Worm (Caenorhabditis elegans) whole organism, mixed stage, embryonic: ENCODE data around the gene ntl-9.

Source experiments
- M03D4.4 ChIP-seq: sonication (generic microtip); optimal IDR thresholded peaks from 2 replicates; lab custom pipeline; 2017; ENCODE audit warnings: mild to moderate bottlenecking, missing genetic modification characterization, missing compliant biosample characterization
- bed-3 ChIP-seq: fragments of 200-800 bp; sonication (Bioruptor generic); optimal IDR thresholded peaks from 3 replicates; lab custom pipeline; 2018; ENCODE audit warnings: mild to moderate bottlenecking, missing genetic modification characterization, moderate library complexity, missing compliant biosample characterization
- blmp-1 ChIP-seq: fragments of 150-350 bp; optimal IDR thresholded peaks from 2 replicates; lab custom pipeline; 2014; ENCODE audit warnings: missing biosample characterization, missing genetic modification characterization
- ceh-39 ChIP-seq: fragments of 150-350 bp; optimal IDR thresholded peaks from 2 replicates; lab custom pipeline; 2014; ENCODE audit warnings: missing biosample characterization, missing genetic modification characterization
- ceh-43 ChIP-seq: fragments of 200-800 bp; sonication (Bioruptor generic); optimal IDR thresholded peaks from 2 replicates; lab custom pipeline; 2018; ENCODE audit warnings: mild to moderate bottlenecking, missing genetic modification characterization, moderate library complexity, missing compliant biosample characterization
- ceh-83 ChIP-seq: fragments of 200-800 bp; sonication (Bioruptor generic); optimal IDR thresholded peaks from 2 replicates; lab custom pipeline; 2018; ENCODE audit warnings: mild to moderate bottlenecking, missing genetic modification characterization, missing compliant biosample characterization
- cnd-1 ChIP-seq: fragments of 200-800 bp; sonication (Bioruptor generic); optimal IDR thresholded peaks from 2 replicates; lab custom pipeline; 2018; ENCODE audit warnings: mild to moderate bottlenecking, missing genetic modification characterization, missing compliant biosample characterization
- drap-1 ChIP-seq: fragments of 200-800 bp; sonication (Bioruptor generic); optimal IDR thresholded peaks from 3 replicates; lab custom pipeline; 2018; ENCODE audit warnings: mild to moderate bottlenecking, missing genetic modification characterization, missing compliant biosample characterization
- elt-1 ChIP-seq: sonication (generic microtip); optimal IDR thresholded peaks from 2 replicates; lab custom pipeline; 2017; ENCODE audit warnings: missing genetic modification characterization, mild to moderate bottlenecking, missing compliant biosample characterization, antibody characterized with exemption, moderate library complexity, borderline replicate concordance; ENCODE audit not compliant: insufficient read depth
- elt-3 ChIP-seq: fragments of 150-350 bp; optimal IDR thresholded peaks from 2 replicates; lab custom pipeline; 2014; ENCODE audit warnings: missing biosample characterization, missing genetic modification characterization
- flh-1 ChIP-seq: fragments of 200-800 bp; sonication (Bioruptor generic); optimal IDR thresholded peaks from 2 replicates; lab custom pipeline; 2018; ENCODE audit warnings: mild to moderate bottlenecking, missing genetic modification characterization, moderate library complexity, missing compliant biosample characterization
- ham-2 ChIP-seq: fragments of 200-800 bp; sonication (Bioruptor generic); optimal IDR thresholded peaks from 2 replicates; lab custom pipeline; 2018; ENCODE audit warnings: mild to moderate bottlenecking, missing genetic modification characterization, missing compliant biosample characterization
- hlh-1 ChIP-seq: fragments of 150-350 bp; optimal IDR thresholded peaks from 2 replicates; lab custom pipeline; 2014; ENCODE audit warnings: missing biosample characterization, missing genetic modification reagents, missing genetic modification characterization
- lin-13 ChIP-seq: fragments of 150-350 bp; optimal IDR thresholded peaks from 2 replicates; lab custom pipeline; 2014; ENCODE audit warnings: missing biosample characterization, missing genetic modification characterization
- lin-32 ChIP-seq: fragments of 200-800 bp; sonication (Bioruptor generic); optimal IDR thresholded peaks from 2 replicates; lab custom pipeline; 2018; ENCODE audit warnings: mild to moderate bottlenecking, missing genetic modification characterization, missing compliant biosample characterization
- lsy-2 ChIP-seq: fragments of 150-350 bp; optimal IDR thresholded peaks from 2 replicates; lab custom pipeline; 2014; ENCODE audit warnings: missing biosample characterization, missing genetic modification characterization
- mab-5 ChIP-seq: fragments of 150-350 bp; optimal IDR thresholded peaks from 2 replicates; lab custom pipeline; 2014; ENCODE audit warnings: missing biosample characterization, missing genetic modification characterization
- mep-1 ChIP-seq: fragments of 150-350 bp; optimal IDR thresholded peaks from 2 replicates; lab custom pipeline; 2017; ENCODE audit warnings: missing biosample characterization, missing genetic modification reagents, missing genetic modification characterization, inconsistent platforms
- mls-2 ChIP-seq: sonication (generic microtip); optimal IDR thresholded peaks from 2 replicates; lab custom pipeline; 2016; ENCODE audit warnings: mild to moderate bottlenecking, missing genetic modification characterization, moderate library complexity, missing compliant biosample characterization
- nhr-12 ChIP-seq: fragments of 150-350 bp; optimal IDR thresholded peaks from 2 replicates; lab custom pipeline; 2014; ENCODE audit warnings: missing biosample characterization, missing genetic modification characterization
- nhr-2 ChIP-seq: fragments of 150-350 bp; optimal IDR thresholded peaks from 2 replicates; lab custom pipeline; 2014; ENCODE audit warnings: missing biosample characterization, missing genetic modification characterization
- nhr-237 ChIP-seq: fragments of 150-350 bp; optimal IDR thresholded peaks from 2 replicates; lab custom pipeline; 2014; ENCODE audit warnings: missing biosample characterization, missing genetic modification characterization
- nhr-28 ChIP-seq: fragments of 150-350 bp; optimal IDR thresholded peaks from 2 replicates; lab custom pipeline; 2014; ENCODE audit warnings: missing biosample characterization, missing genetic modification characterization
- nhr-76 ChIP-seq: sonication (generic microtip); optimal IDR thresholded peaks from 2 replicates; lab custom pipeline; 2017; ENCODE audit warnings: missing biosample characterization, missing genetic modification characterization
- pha-4 ChIP-seq: fragments of 150-350 bp; optimal IDR thresholded peaks from 2 replicates; lab custom pipeline; 2018; ENCODE audit warnings: missing biosample characterization, missing genetic modification reagents, missing genetic modification characterization
- sem-2 ChIP-seq: fragments of 200-800 bp; sonication (Bioruptor generic); optimal IDR thresholded peaks from 2 replicates; lab custom pipeline; 2018; ENCODE audit warnings: mild to moderate bottlenecking, missing genetic modification characterization, missing compliant biosample characterization
- snpc-4 ChIP-seq: fragments of 150-350 bp; optimal IDR thresholded peaks from 2 replicates; lab custom pipeline; 2014; ENCODE audit warnings: missing biosample characterization, missing genetic modification characterization
- sptf-1 ChIP-seq: sonication (generic microtip); optimal IDR thresholded peaks from 2 replicates; lab custom pipeline; 2017; ENCODE audit warnings: mild to moderate bottlenecking, missing genetic modification characterization, moderate library complexity, missing compliant biosample characterization
- tbx-8 ChIP-seq: fragments of 200-800 bp; sonication (Bioruptor generic); optimal IDR thresholded peaks from 2 replicates; lab custom pipeline; 2018; ENCODE audit warnings: mild to moderate bottlenecking, missing genetic modification characterization, moderate library complexity, missing compliant biosample characterization
- unc-120 ChIP-seq: sonication (generic microtip); optimal IDR thresholded peaks from 2 replicates; lab custom pipeline; 2017; ENCODE audit warnings: missing genetic modification characterization, missing compliant biosample characterization; ENCODE audit not compliant: poor library complexity, severe bottlenecking
- unc-39 ChIP-seq: fragments of 150-350 bp; optimal IDR thresholded peaks from 2 replicates; lab custom pipeline; 2014; ENCODE audit warnings: missing biosample characterization, missing genetic modification characterization
- unc-62 ChIP-seq: fragments of 150-350 bp; optimal IDR thresholded peaks from 2 replicates; lab custom pipeline; 2014; ENCODE audit warnings: missing biosample characterization, missing genetic modification reagents, missing genetic modification characterization
- ztf-11 ChIP-seq: fragments of 150-350 bp; optimal IDR thresholded peaks from 2 replicates; lab custom pipeline; 2014; ENCODE audit warnings: missing biosample characterization, missing genetic modification characterization

Gene ntl-9

ce11 chrIII:4948631-4949030, 4.3 kb downstream of the ntl-9 start:
- TF ChIP-seq ztf-11 (tag; lab: Kevin White, UChicago) (no peak), nhr-2 (tag; lab: Kevin White, UChicago) (no peak), drap-1 (GFP tag; lab: Kevin White, UChicago) (peak; percentile 7), unc-39 (tag; lab: Kevin White, UChicago) (no peak), tbx-8 (GFP tag; lab: Kevin White, UChicago) (no peak), bed-3 (GFP tag; lab: Kevin White, UChicago) (no peak), blmp-1 (tag; lab: Kevin White, UChicago) (no peak), lin-32 (GFP tag; lab: Kevin White, UChicago) (no peak), nhr-237 (no peak), flh-1 (GFP tag; lab: Kevin White, UChicago) (peak; percentile 31), pha-4 (peak; percentile 46), elt-1 (tag; lab: Kevin White, UChicago) (no peak), mep-1 (tag; lab: Kevin White, UChicago) (peak; percentile 46), ceh-83 (GFP tag; lab: Kevin White, UChicago) (no peak), ham-2 (peak; percentile 61), unc-62 (no peak), snpc-4 (no peak), mab-5 (tag; lab: Kevin White, UChicago) (no peak), sptf-1 (tag; lab: Kevin White, UChicago) (peak; percentile 49), nhr-76 (tag; lab: Kevin White, UChicago) (no peak), M03D4.4 (tag; lab: Kevin White, UChicago) (peak; percentile 44), unc-120 (peak; percentile 50), nhr-12 (tag; lab: Kevin White, UChicago) (no peak), mls-2 (peak; percentile 51), ceh-43 (GFP tag; lab: Kevin White, UChicago) (no peak)

DNA sequence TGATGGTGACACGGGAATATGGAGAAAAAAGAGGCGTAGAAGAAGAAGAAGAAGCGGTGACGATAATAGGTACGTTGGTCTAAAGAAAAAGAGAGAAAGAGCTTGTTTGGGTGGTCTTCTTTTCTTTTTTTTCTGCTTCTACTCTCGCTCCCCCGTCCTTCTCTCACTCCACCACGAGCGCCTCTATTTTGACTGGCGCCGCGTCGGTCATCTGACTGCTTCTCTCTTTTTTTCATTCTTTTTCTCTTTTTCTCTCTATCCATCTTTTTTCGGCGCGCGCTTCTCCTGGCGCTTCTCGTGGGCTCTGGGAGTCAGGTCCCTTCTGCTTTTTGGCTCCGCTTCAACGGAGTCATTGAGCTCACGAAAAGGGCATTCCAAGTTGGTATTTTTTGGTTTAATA, 6.0 kb downstream of the ntl-9 start:
- TF ChIP-seq lsy-2 (tag; lab: Kevin White, UChicago) = no peak
- no peak for TF ChIP-seq nhr-28 (tag; lab: Kevin White, UChicago)
- no peak for TF ChIP-seq lin-13
- no peak for TF ChIP-seq flh-1 (GFP tag; lab: Kevin White, UChicago)

ce11 chrIII:4951210-4951609, 6.9 kb downstream of the ntl-9 start:
- TF ChIP-seq unc-39 (tag; lab: Kevin White, UChicago) (no peak), mab-5 (tag; lab: Kevin White, UChicago) (no peak), mls-2 (no peak), ceh-39 (tag; lab: Kevin White, UChicago) (no peak)
- TF ChIP-seq, all 35 proteins: peak for 0

ce11 chrIII:4951824-4952223, 7.5 kb downstream of the ntl-9 start, which contains the start of gene flh-2:
TSS of gene flh-2 (plus strand) at chrIII:4952124.
- TF ChIP-seq lin-32 (GFP tag; lab: Kevin White, UChicago) (no peak), elt-3 (tag; lab: Kevin White, UChicago) (no peak), ztf-11 (tag; lab: Kevin White, UChicago) (no peak), lin-13 (no peak), nhr-28 (tag; lab: Kevin White, UChicago) (no peak), unc-62 (no peak), drap-1 (GFP tag; lab: Kevin White, UChicago) (no peak), nhr-2 (tag; lab: Kevin White, UChicago) (no peak), tbx-8 (GFP tag; lab: Kevin White, UChicago) (no peak), sem-2 (GFP tag; lab: Kevin White, UChicago) (no peak), ceh-83 (GFP tag; lab: Kevin White, UChicago) (no peak), mep-1 (tag; lab: Kevin White, UChicago) (no peak), ham-2 (no peak), nhr-76 (tag; lab: Kevin White, UChicago) (no peak), cnd-1 (tag; lab: Kevin White, UChicago) (no peak), unc-120 (no peak)

- TF ChIP-seq drap-1 (GFP tag; lab: Kevin White, UChicago) (no peak), mab-5 (tag; lab: Kevin White, UChicago) (no peak), unc-120 (no peak), elt-3 (tag; lab: Kevin White, UChicago) (no peak), hlh-1 (tag; lab: Kevin White, UChicago) (no peak), lsy-2 (tag; lab: Kevin White, UChicago) (no peak), nhr-76 (tag; lab: Kevin White, UChicago) (no peak), unc-39 (tag; lab: Kevin White, UChicago) (no peak)
Observed at ce11 chrIII:4952970-4953369, 8.7 kb downstream of the ntl-9 start.
